Fruit fly (Drosophila melanogaster): ENCODE measurements around the gene Spg7.

DNA sequence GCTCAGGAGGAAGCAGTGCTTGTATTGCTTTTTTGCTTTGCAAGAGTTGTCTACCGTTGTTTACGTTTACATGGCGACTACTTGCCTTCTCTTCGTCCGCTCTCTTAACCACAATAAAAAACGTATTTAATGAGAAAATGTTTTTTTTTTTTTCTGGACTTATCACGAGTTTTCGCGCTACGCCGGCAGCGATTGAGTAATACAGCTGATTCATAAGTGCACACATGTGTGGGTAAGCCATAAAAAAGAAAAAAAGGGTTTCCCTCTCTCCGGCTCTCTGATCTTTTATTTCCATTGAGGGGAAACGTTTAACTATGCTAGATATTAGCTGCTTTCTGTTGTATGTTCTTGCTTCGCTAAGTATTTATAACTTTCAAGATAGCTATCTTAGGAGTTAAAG lies 44.1 kb upstream of the Spg7 start:
- TF ChIP-seq CG8159 (tag; optimal IDR thresholded peaks at IDR 0.05) = peak; percentile 12
- peak; percentile 41 for TF ChIP-seq CG15710 (tag; optimal IDR thresholded peaks at IDR 0.05)
- TF ChIP-seq CG10348 (GFP tag; IDR thresholded peaks at IDR 0.05) = no peak
- TF ChIP-seq Pif1A (GFP tag; optimal IDR thresholded peaks at IDR 0.05) = peak; percentile 50
- TF ChIP-seq gl (tag; optimal IDR thresholded peaks at IDR 0.05) = peak; percentile 65
- no peak for TF ChIP-seq CG14655 (GFP tag; optimal IDR thresholded peaks at IDR 0.05)
- peak; percentile 62; the same call in 1 of the 2 replicates for TF ChIP-seq Ets98B (GFP tag; IDR thresholded peaks at IDR 0.05)
